Fruit fly (Drosophila melanogaster) whole organism, embryonic: ENCODE measurements around the gene CG31178.

ENCODE experiments used
- Bteb2 ChIP-seq: fragments of 200-800 bp; sonication (Bioruptor generic); optimal IDR thresholded peaks from 2 replicates; lab custom pipeline; 2016; ENCODE audit warnings: missing biosample characterization, missing genetic modification characterization
- CG10462 ChIP-seq: fragments of 200-800 bp; sonication (Bioruptor generic); optimal IDR thresholded peaks from 2 replicates; lab custom pipeline; 2016; ENCODE audit warnings: missing biosample characterization, missing genetic modification characterization
- CG11695 ChIP-seq: fragments of 200-800 bp; sonication (Bioruptor generic); IDR thresholded peaks from 3 replicates; pipeline ENCODE4 v1.3.6; 2022; ENCODE audit warnings: missing biosample characterization, missing genetic modification characterization
- CG11723 ChIP-seq: fragments of 200-800 bp; sonication (Bioruptor generic); optimal IDR thresholded peaks from 2 replicates; lab custom pipeline; 2017; ENCODE audit warnings: missing biosample characterization, mild to moderate bottlenecking, missing genetic modification characterization
- CG13123 ChIP-seq: fragments of 200-800 bp; sonication (Bioruptor generic); optimal IDR thresholded peaks from 2 replicates; lab custom pipeline; 2016; ENCODE audit warnings: missing biosample characterization, missing genetic modification characterization
- CG13775 ChIP-seq: fragments of 200-800 bp; sonication (Bioruptor generic); optimal IDR thresholded peaks from 3 replicates; lab custom pipeline; 2017; ENCODE audit warnings: missing biosample characterization, mild to moderate bottlenecking, missing genetic modification characterization
- CG15269 ChIP-seq: fragments of 200-800 bp; sonication (Bioruptor generic); optimal IDR thresholded peaks from 2 replicates; lab custom pipeline; 2018; ENCODE audit warnings: missing biosample characterization, mild to moderate bottlenecking, missing genetic modification characterization, moderate library complexity
- CG17328 ChIP-seq: fragments of 200-800 bp; sonication (Bioruptor generic); IDR thresholded peaks from 2 replicates; pipeline ENCODE4 v1.3.6; 2022; ENCODE audit warnings: missing biosample characterization, missing genetic modification characterization
- CG17359 ChIP-seq: fragments of 200-800 bp; sonication (Bioruptor generic); optimal IDR thresholded peaks from 3 replicates; lab custom pipeline; 2018; ENCODE audit warnings: missing biosample characterization, mild to moderate bottlenecking, missing genetic modification characterization, moderate library complexity
- CG18476 ChIP-seq: fragments of 200-800 bp; sonication (Bioruptor generic); optimal IDR thresholded peaks from 2 replicates; lab custom pipeline; 2016; ENCODE audit warnings: missing biosample characterization, mild to moderate bottlenecking, missing genetic modification characterization
- CG18599 ChIP-seq: fragments of 200-800 bp; sonication (Bioruptor generic); optimal IDR thresholded peaks from 3 replicates; lab custom pipeline; 2017; ENCODE audit warnings: missing biosample characterization, missing genetic modification characterization, mild to moderate bottlenecking, moderate library complexity, missing genetic modification reagents
- CG2116 ChIP-seq: fragments of 200-800 bp; sonication (Bioruptor generic); optimal IDR thresholded peaks from 3 replicates; lab custom pipeline; 2018; ENCODE audit warnings: missing biosample characterization, mild to moderate bottlenecking, missing genetic modification characterization
- CG32767 ChIP-seq: fragments of 200-800 bp; sonication (Bioruptor generic); IDR thresholded peaks from 2 replicates; pipeline ENCODE4 v1.3.6; 2022; ENCODE audit warnings: missing biosample characterization, missing genetic modification characterization
- CG3281 ChIP-seq: fragments of 200-800 bp; sonication (Bioruptor generic); optimal IDR thresholded peaks from 3 replicates; lab custom pipeline; 2017; ENCODE audit warnings: missing biosample characterization, mild to moderate bottlenecking, missing genetic modification characterization
- CG4707 ChIP-seq: fragments of 200-800 bp; sonication (Bioruptor generic); optimal IDR thresholded peaks from 2 replicates; lab custom pipeline; 2018; ENCODE audit warnings: missing biosample characterization, mild to moderate bottlenecking, missing genetic modification characterization, moderate library complexity
- CG5245 ChIP-seq: fragments of 200-800 bp; sonication (Bioruptor generic); optimal IDR thresholded peaks from 3 replicates; lab custom pipeline; 2016; ENCODE audit warnings: missing biosample characterization, missing genetic modification characterization
- CG6254 ChIP-seq: fragments of 200-800 bp; sonication (Bioruptor generic); optimal IDR thresholded peaks from 3 replicates; lab custom pipeline; 2017; ENCODE audit warnings: mild to moderate bottlenecking, missing biosample characterization, missing genetic modification reagents, missing genetic modification characterization
- CG6765 ChIP-seq: fragments of 200-800 bp; sonication (Bioruptor generic); optimal IDR thresholded peaks from 3 replicates; lab custom pipeline; 2017; ENCODE audit warnings: missing biosample characterization, mild to moderate bottlenecking, missing genetic modification characterization
- CG7556 ChIP-seq: fragments of 200-800 bp; sonication (Bioruptor generic); optimal IDR thresholded peaks from 2 replicates; lab custom pipeline; 2017; ENCODE audit warnings: missing biosample characterization, mild to moderate bottlenecking, missing genetic modification characterization
- CG8281 ChIP-seq: fragments of 200-800 bp; sonication (Bioruptor generic); optimal IDR thresholded peaks from 2 replicates; lab custom pipeline; 2018; ENCODE audit warnings: missing biosample characterization, mild to moderate bottlenecking, missing genetic modification characterization, moderate library complexity
- CG8388 ChIP-seq: fragments of 200-800 bp; sonication (Bioruptor generic); optimal IDR thresholded peaks from 2 replicates; lab custom pipeline; 2019; ENCODE audit warnings: missing biosample characterization, mild to moderate bottlenecking, missing genetic modification characterization, moderate library complexity
- CG9817 ChIP-seq: fragments of 200-800 bp; sonication (Bioruptor generic); optimal IDR thresholded peaks from 2 replicates; lab custom pipeline; 2018; ENCODE audit warnings: missing biosample characterization, mild to moderate bottlenecking, missing genetic modification characterization, moderate library complexity
- CoRest ChIP-seq: fragments of 200-800 bp; sonication (Bioruptor generic); optimal IDR thresholded peaks from 3 replicates; lab custom pipeline; 2018; ENCODE audit warnings: missing biosample characterization, mild to moderate bottlenecking, missing genetic modification characterization, moderate library complexity
- E2f1 ChIP-seq: fragments of 200-800 bp; sonication (Bioruptor generic); IDR thresholded peaks from 2 replicates; pipeline ENCODE4 v1.3.6; 2022; ENCODE audit warnings: missing biosample characterization, missing genetic modification characterization
- Hr3 ChIP-seq: fragments of 200-800 bp; sonication (Bioruptor generic); optimal IDR thresholded peaks from 3 replicates; lab custom pipeline; 2016; ENCODE audit warnings: missing biosample characterization, missing genetic modification characterization
- NC2β ChIP-seq: fragments of 200-800 bp; sonication (Bioruptor generic); optimal IDR thresholded peaks from 2 replicates; lab custom pipeline; 2016; ENCODE audit warnings: missing biosample characterization, missing genetic modification characterization
- NK7.1 ChIP-seq: fragments of 200-800 bp; sonication (Bioruptor generic); optimal IDR thresholded peaks from 3 replicates; lab custom pipeline; 2016; ENCODE audit warnings: missing biosample characterization, missing genetic modification characterization
- Neu2 ChIP-seq: fragments of 200-800 bp; sonication (Bioruptor generic); optimal IDR thresholded peaks from 3 replicates; lab custom pipeline; 2016; ENCODE audit warnings: missing biosample characterization, missing genetic modification characterization, borderline replicate concordance
- Oli ChIP-seq: fragments of 200-800 bp; sonication (Bioruptor generic); optimal IDR thresholded peaks from 2 replicates; lab custom pipeline; 2018; ENCODE audit warnings: missing biosample characterization, mild to moderate bottlenecking, missing genetic modification characterization, moderate library complexity
- PHDP ChIP-seq: fragments of 200-800 bp; sonication (Bioruptor generic); optimal IDR thresholded peaks from 3 replicates; lab custom pipeline; 2018; ENCODE audit warnings: missing biosample characterization, mild to moderate bottlenecking, missing genetic modification characterization, moderate library complexity
- Taf1 ChIP-seq: fragments of 200-800 bp; sonication (Bioruptor generic); IDR thresholded peaks from 2 replicates; pipeline ENCODE4 v1.3.6; 2022; ENCODE audit warnings: missing biosample characterization, missing genetic modification characterization
- Usf ChIP-seq: fragments of 200-800 bp; sonication (Bioruptor generic); optimal IDR thresholded peaks from 2 replicates; lab custom pipeline; 2017; ENCODE audit warnings: missing genotype, missing biosample characterization, missing genetic modification characterization
- YL-1 ChIP-seq: fragments of 200-800 bp; sonication (Bioruptor generic); optimal IDR thresholded peaks from 3 replicates; lab custom pipeline; 2017; ENCODE audit warnings: missing biosample characterization, mild to moderate bottlenecking, missing genetic modification characterization
- bbx ChIP-seq: fragments of 200-800 bp; sonication (Bioruptor generic); IDR thresholded peaks from 2 replicates; pipeline ENCODE4 v1.3.6; 2022; ENCODE audit warnings: missing biosample characterization, missing genetic modification characterization; ENCODE audit not compliant: partially characterized antibody
- cas ChIP-seq: fragments of 200-800 bp; sonication (Bioruptor generic); IDR thresholded peaks from 2 replicates; pipeline ENCODE4 v1.3.6; 2022; ENCODE audit warnings: missing biosample characterization, missing genetic modification characterization
- chn ChIP-seq: fragments of 200-800 bp; sonication (Bioruptor generic); optimal IDR thresholded peaks from 2 replicates; lab custom pipeline; 2016; ENCODE audit warnings: missing biosample characterization, missing genetic modification characterization
- ftz-f1 ChIP-seq: fragments of 200-800 bp; sonication (Bioruptor generic); optimal IDR thresholded peaks from 2 replicates; lab custom pipeline; 2016; ENCODE audit warnings: missing biosample characterization, missing genetic modification characterization
- gcm ChIP-seq: fragments of 200-800 bp; sonication (Bioruptor generic); optimal IDR thresholded peaks from 2 replicates; lab custom pipeline; 2019; ENCODE audit warnings: missing biosample characterization, mild to moderate bottlenecking, missing genetic modification characterization, moderate library complexity
- gfzf ChIP-seq: fragments of 200-800 bp; sonication (Bioruptor generic); optimal IDR thresholded peaks from 2 replicates; lab custom pipeline; 2016; ENCODE audit warnings: missing biosample characterization, mild to moderate bottlenecking, missing genetic modification characterization, moderate library complexity
- hkb ChIP-seq, 2 experiments: fragments of 200-800 bp in 1 of 2; fragments of >200 bp in 1 of 2; sonication (Bioruptor generic) in 1 of 2; IDR thresholded peaks in 1 of 2; optimal IDR thresholded peaks in 1 of 2; 2 replicates each; pipeline versions ENCODE4 v1.3.6 to Lab custom; 2017 to 2022; ENCODE audit warnings: missing biosample characterization in 1 of 2, missing genetic modification characterization in 1 of 2
- kay ChIP-seq: fragments of 200-800 bp; sonication (Bioruptor generic); optimal IDR thresholded peaks from 2 replicates; lab custom pipeline; 2016; ENCODE audit warnings: missing biosample characterization, missing genetic modification characterization
- org-1 ChIP-seq: fragments of 200-800 bp; sonication (Bioruptor generic); optimal IDR thresholded peaks from 2 replicates; lab custom pipeline; 2017; ENCODE audit warnings: missing biosample characterization, missing genetic modification characterization
- pb ChIP-seq: fragments of 200-800 bp; sonication (Bioruptor generic); optimal IDR thresholded peaks from 3 replicates; lab custom pipeline; 2016; ENCODE audit warnings: missing biosample characterization, missing genetic modification characterization
- prd ChIP-seq, 3 experiments: fragments of >200 bp in 2 of 3; fragments of 200-800 bp in 1 of 3; sonication (Bioruptor generic) in 1 of 3; optimal IDR thresholded peaks in 2 of 3; IDR thresholded peaks in 1 of 3; 2 replicates in 2 of 3; 3 replicates in 1 of 3; pipeline versions ENCODE4 v1.3.6 to Lab custom; 2017 to 2022; ENCODE audit warnings: missing biosample characterization in 1 of 3, missing genetic modification characterization in 1 of 3
- ranshi ChIP-seq: fragments of 200-800 bp; sonication (Bioruptor generic); IDR thresholded peaks from 2 replicates; pipeline ENCODE4 v1.3.6; 2022; ENCODE audit warnings: missing biosample characterization, missing genetic modification characterization
- shn ChIP-seq: fragments of 200-800 bp; sonication (Bioruptor generic); optimal IDR thresholded peaks from 3 replicates; lab custom pipeline; 2016; ENCODE audit warnings: missing biosample characterization, missing genetic modification characterization
- ttk ChIP-seq: fragments of 200-800 bp; sonication (Bioruptor generic); IDR thresholded peaks from 2 replicates; pipeline ENCODE4 v2.1.2; 2022; ENCODE audit warnings: missing biosample characterization, missing genetic modification characterization
- vvl ChIP-seq: fragments of 200-800 bp; sonication (Bioruptor generic); IDR thresholded peaks from 2 replicates; pipeline ENCODE4 v1.3.6; 2022; ENCODE audit warnings: missing biosample characterization, missing genetic modification characterization

CG31178 gene

dm6 chr3R:21828785-21829486 is 44.6 kb upstream of the CG31178 start (continued):
- peak; percentile 5 for TF ChIP-seq CG15269 (tag; lab: Kevin White, UChicago)
- peak; percentile 91 for TF ChIP-seq CG8388 (GFP tag; lab: Kevin White, UChicago)
- TF ChIP-seq NC2β (GFP tag; lab: Kevin White, UChicago): no peak
- no peak for TF ChIP-seq gfzf (GFP tag; lab: Kevin White, UChicago)
- TF ChIP-seq CG5245: peak; percentile 14
- TF ChIP-seq CG6765: no peak
- no peak for TF ChIP-seq Bteb2 (GFP tag; lab: Kevin White, UChicago)
- peak; percentile 28 for TF ChIP-seq CG18476
- peak; percentile 74 for TF ChIP-seq vvl (GFP tag; lab: Robert Waterston, UW)
- TF ChIP-seq Usf: peak; percentile 50
- TF ChIP-seq gcm (GFP tag; lab: Kevin White, UChicago): peak; percentile 87
- peak; percentile 36 for TF ChIP-seq YL-1 (GFP tag; lab: Kevin White, UChicago)
- TF ChIP-seq pb (GFP tag; lab: Kevin White, UChicago): no peak
- peak; percentile 52 for TF ChIP-seq CG10462 (GFP tag; lab: Kevin White, UChicago)
- peak; percentile 4 for TF ChIP-seq chn (GFP tag; lab: Kevin White, UChicago)
- TF ChIP-seq shn: no peak
- peak; percentile 28 for TF ChIP-seq CG8281 (tag; lab: Kevin White, UChicago)
- TF ChIP-seq Hr3: peak; percentile 54
- no peak for TF ChIP-seq CG3281 (GFP tag; lab: Kevin White, UChicago)
- TF ChIP-seq Oli (tag; lab: Kevin White, UChicago): peak; percentile 81
- no peak for TF ChIP-seq cas
- peak; percentile 32 for TF ChIP-seq CG13123 (GFP tag; lab: Kevin White, UChicago)
- TF ChIP-seq bbx (GFP tag; lab: Robert Waterston, UW): no peak
- peak; percentile 81 for TF ChIP-seq CoRest (tag; lab: Kevin White, UChicago)
- TF ChIP-seq org-1 (GFP tag; lab: Kevin White, UChicago): peak; percentile 49
- TF ChIP-seq ftz-f1 (GFP tag; lab: Kevin White, UChicago): no peak
- no peak for TF ChIP-seq CG9817 (tag; lab: Kevin White, UChicago)
- peak; percentile 2 for TF ChIP-seq CG2116 (GFP tag; lab: Kevin White, UChicago)
- TF ChIP-seq CG4707 (GFP tag; lab: Kevin White, UChicago): peak; percentile 58
- TF ChIP-seq CG11723 (GFP tag; lab: Kevin White, UChicago): peak; percentile 49
- TF ChIP-seq Taf1: no peak
- peak; percentile 75 for TF ChIP-seq CG6254 (GFP tag; lab: Kevin White, UChicago)
- TF ChIP-seq PHDP (tag; lab: Kevin White, UChicago): peak; percentile 78
- TF ChIP-seq CG17328: peak; percentile 82
- TF ChIP-seq kay (GFP tag; lab: Kevin White, UChicago): no peak
- TF ChIP-seq hkb (optimal IDR thresholded peaks at IDR 0.05; lab: Kevin White, UChicago): no peak
- peak; percentile 71 for TF ChIP-seq hkb (GFP tag; IDR thresholded peaks at IDR 0.05; lab: Robert Waterston, UW)
- no peak for TF ChIP-seq ttk (GFP tag; lab: Robert Waterston, UW)
- peak; percentile 53; the same call in 1 of the 2 replicates for TF ChIP-seq ranshi (GFP tag; lab: Robert Waterston, UW)
- TF ChIP-seq CG32767 (GFP tag; lab: Robert Waterston, UW): 0 out of 2 replicates have a peak, but pooled peaks have one; percentile 37
- peak; percentile 22 for TF ChIP-seq CG18599 (GFP tag; lab: Kevin White, UChicago)
- peak; percentile 71 for TF ChIP-seq CG13775 (GFP tag; lab: Kevin White, UChicago)
- TF ChIP-seq E2f1 (GFP tag; lab: Robert Waterston, UW): no peak; the same call in 1 of the 2 replicates
- peak; percentile 67 for TF ChIP-seq CG17359
- peak; percentile 71 for TF ChIP-seq CG7556 (GFP tag; lab: Kevin White, UChicago)
- TF ChIP-seq NK7.1 (GFP tag; lab: Kevin White, UChicago): no peak
- TF ChIP-seq CG11695 (GFP tag; lab: Robert Waterston, UW): 0 out of 3 replicates have a peak, but pooled peaks have one; percentile 47
- TF ChIP-seq Neu2 (GFP tag; lab: Kevin White, UChicago): no peak
- no peak for TF ChIP-seq prd (optimal IDR thresholded peaks at IDR 0.05; lab: Kevin White, UChicago)
- TF ChIP-seq prd (GFP tag; IDR thresholded peaks at IDR 0.05; lab: Robert Waterston, UW): peak; percentile 63; the same call in 2 of the 3 replicates
